Worm (Caenorhabditis elegans): ENCODE data around the gene nfyc-1.

DNA sequence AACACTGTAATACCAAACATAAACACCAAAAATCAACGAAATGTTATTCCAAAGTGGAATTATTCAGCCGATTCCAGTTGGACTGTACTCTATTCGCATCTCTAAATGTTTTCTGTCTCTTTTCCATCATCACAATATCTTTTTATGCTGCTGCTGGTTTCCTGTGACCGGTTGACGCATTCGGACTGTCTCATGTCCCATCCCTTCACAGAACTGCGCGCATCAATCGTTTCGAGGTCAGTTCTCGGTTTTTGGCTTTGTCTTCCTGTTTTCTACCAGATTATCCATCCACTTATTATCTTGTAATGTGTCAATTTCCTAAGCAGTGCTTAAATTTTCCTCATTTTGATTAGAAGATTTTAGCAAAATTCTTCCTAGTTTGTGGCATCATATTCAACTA, 16.3 kb downstream of the nfyc-1 start:
- TF ChIP-seq skn-1 (tag; optimal IDR thresholded peaks at IDR 0.05) (no peak), lin-39 (tag; optimal IDR thresholded peaks at IDR 0.05) (no peak), ama-1 (optimal IDR thresholded peaks at IDR 0.05) (no peak)

All from whole organism, L3 larva.